Worm (Caenorhabditis elegans) whole organism, L4/young adult: Measurements from ENCODE around the gene B0244.15.
A peak's percentile ranks its signal among the peaks of the same experiment; 100 is the strongest.

Source experiments
- W03F9.2 ChIP-seq: fragments of 150-350 bp; optimal IDR thresholded peaks from 2 replicates; lab custom pipeline; 2014; ENCODE audit warnings: missing biosample characterization, missing genetic modification characterization
- dao-5 ChIP-seq: sonication (generic microtip); optimal IDR thresholded peaks from 2 replicates; lab custom pipeline; 2016; ENCODE audit warnings: missing genotype, missing genetic modification characterization, moderate library complexity, missing compliant biosample characterization
- him-1 ChIP-seq: sonication (generic microtip); optimal IDR thresholded peaks from 2 replicates; lab custom pipeline; 2016; ENCODE audit warnings: missing genotype, missing genetic modification reagents, missing genetic modification characterization, missing compliant biosample characterization

The B0244.15 gene

DNA sequence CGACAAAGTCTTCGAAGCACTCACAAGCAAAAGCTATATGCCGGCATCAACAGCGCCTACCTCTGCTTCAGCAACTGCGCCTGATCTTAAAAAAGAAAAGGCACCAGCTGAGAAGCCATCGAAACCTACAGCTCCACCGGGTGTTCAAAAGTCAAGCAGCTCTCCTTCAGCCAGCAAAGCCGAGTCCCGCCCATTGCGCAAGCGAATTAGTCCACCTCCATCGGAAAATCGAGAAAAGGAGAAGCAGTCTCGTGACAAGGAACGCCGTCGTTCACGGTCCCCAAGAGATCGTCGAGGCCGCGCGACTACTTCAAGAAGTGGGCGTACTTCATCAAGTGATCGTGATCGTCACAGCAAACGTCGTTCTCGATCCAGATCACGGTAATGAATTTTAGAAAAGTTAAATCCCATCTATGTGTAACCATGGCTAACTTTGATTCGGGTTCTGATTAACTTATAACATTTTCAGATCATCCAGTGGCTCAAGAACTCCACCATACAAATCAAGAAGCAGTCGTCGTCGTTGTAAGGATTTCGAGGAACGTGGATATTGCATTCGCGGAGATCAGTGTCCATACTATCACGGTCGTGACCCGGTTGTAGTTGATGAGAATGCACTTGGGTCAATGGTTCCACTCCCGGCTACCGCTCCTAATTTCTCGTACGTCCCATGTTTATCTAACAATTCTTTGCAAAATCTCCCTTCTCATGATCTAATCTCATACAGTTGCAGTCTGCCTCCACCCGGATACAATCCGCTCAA, 31.1 kb upstream of the B0244.15 start:
- TF ChIP-seq dao-5 (no peak), W03F9.2 (no peak), him-1 (tag; lab: Kevin White, UChicago) (no peak)

DNA sequence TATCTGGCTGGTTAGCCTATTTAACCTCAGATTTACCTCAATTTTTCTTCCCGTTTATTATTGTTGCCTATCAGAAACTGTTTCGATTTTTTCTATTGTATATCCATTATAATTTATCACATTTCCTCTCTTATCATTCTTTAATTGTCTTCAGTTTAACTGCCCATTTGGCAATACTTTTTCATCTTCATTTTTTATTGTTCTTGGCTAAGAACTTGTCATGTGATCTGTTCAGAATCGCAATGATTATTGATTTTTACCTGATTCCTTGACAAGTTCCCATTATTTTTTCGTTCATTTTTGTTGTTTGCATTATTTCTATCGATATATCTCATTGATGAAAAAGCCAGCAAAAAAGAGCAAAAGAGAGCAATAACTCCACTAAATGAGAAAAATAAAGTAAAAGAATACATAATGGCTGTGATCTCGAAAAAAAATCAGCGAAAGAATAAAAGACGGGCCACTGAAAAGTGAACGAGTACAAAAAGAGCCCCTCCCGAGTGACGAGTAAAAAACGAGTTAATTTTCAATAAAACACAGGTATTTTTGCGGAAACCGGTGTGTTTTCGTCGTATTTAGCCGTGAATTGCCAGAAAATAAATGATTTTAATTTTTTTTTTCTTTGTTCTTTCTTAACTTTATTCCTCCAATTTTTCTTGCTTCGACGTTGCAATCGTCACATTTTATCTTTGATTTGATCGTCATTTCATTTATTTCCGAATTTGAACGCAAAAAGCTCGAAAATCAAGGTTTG, 28.8 kb upstream of the B0244.15 start, which contains the start of gene arf-1:
Gene arf-1 (plus strand): TSS at position 657 of the 754 bp plus-strand sequence.
- no peak for TF ChIP-seq him-1 (tag; lab: Kevin White, UChicago)
- TF ChIP-seq W03F9.2, result no peak
- no peak for TF ChIP-seq dao-5

DNA sequence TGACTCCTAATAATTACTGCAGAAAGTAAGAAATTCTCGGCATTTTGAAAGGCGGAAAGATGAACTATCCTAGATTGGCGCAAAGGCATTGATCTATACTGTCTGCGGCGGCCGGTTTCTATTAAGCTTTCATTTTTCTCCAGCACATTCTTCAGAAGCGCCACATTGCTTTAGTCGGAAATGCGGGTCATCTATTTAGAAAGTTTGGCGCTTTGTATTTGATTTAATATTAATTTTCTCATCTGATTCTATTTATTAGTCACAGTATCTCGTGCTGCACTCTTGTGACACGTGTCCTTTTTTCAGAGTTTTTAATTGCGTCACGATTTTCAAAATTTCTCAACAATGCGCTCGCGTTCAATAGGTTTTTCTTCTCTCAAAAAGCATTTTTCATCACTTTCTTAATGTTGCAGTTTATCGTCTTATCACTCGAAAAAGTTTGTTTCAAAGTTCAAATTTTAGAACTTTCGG, 28.2 kb upstream of the B0244.15 start:
- no peak for TF ChIP-seq him-1 (tag; lab: Kevin White, UChicago)
- no peak for TF ChIP-seq W03F9.2
- no peak for TF ChIP-seq dao-5

DNA sequence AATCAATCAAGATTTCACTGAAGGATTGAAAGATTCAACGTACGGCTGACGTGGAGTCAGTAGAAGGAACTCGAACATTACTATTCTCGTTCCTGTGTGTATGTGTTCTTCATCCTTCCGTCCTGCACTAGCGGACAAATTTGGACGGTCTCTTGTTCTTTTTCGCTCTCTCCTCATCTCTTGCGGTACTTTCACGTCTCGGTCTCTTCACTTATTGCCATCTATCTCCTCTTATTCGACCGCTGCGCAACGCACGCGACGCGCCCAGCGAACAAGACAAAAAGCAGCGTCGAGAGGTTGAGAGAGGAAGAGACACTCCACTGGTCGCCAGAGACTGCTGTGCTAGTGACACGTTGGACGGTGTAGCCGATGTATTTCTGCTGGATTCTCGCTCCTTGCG, 27.7 kb upstream of the B0244.15 start:
- TF ChIP-seq W03F9.2 (peak; percentile 1), dao-5 (no peak), him-1 (tag; lab: Kevin White, UChicago) (peak; percentile 25)

DNA sequence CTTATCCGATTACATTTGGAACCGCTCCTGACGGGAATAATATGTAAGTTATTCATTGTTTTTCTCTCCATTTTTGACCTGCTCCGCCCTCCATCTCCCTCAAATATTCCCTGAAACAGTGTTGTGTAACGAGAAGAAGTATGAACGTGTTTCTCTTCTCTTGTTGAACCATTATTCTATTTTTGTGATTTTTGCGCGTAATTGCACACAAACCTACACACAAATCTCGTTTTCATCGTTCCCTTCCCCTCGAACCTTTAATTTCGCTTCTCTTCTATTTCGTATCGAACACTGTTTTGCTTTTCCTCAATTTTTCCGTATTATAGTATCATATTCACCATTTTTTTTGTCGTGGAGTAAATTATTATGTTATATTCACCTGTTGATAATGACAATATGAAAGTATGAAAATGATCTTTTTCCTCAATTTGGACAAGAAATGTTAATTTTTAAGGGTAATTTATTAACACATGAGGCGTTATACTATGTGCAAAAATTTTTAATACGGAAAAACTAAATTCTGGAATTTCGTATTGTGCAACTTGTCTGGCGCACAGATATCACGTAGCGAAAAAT, 25.9 kb upstream of the B0244.15 start:
- no peak for TF ChIP-seq W03F9.2
- no peak for TF ChIP-seq dao-5
- no peak for TF ChIP-seq him-1 (tag; lab: Kevin White, UChicago)

DNA sequence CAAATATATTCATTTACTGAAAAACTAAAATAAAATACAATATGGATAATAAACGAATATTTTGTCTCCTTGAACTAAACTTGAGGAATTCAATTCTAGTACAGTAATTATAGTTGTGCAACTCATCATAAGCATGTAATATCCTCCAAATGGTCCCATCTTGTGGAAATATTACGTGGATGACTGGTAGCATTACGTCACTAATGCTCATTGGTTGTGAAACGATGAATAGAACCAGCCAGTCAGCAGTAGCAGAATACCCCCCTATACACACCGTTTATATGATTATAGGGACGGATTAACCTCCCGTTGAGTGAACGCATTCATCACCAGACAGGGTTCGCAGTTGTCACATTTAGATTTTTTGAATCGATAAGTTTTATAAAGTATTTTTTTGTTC, 24.8 kb upstream of the B0244.15 start:
- TF ChIP-seq W03F9.2 (no peak), him-1 (tag; lab: Kevin White, UChicago) (no peak), dao-5 (no peak)

DNA sequence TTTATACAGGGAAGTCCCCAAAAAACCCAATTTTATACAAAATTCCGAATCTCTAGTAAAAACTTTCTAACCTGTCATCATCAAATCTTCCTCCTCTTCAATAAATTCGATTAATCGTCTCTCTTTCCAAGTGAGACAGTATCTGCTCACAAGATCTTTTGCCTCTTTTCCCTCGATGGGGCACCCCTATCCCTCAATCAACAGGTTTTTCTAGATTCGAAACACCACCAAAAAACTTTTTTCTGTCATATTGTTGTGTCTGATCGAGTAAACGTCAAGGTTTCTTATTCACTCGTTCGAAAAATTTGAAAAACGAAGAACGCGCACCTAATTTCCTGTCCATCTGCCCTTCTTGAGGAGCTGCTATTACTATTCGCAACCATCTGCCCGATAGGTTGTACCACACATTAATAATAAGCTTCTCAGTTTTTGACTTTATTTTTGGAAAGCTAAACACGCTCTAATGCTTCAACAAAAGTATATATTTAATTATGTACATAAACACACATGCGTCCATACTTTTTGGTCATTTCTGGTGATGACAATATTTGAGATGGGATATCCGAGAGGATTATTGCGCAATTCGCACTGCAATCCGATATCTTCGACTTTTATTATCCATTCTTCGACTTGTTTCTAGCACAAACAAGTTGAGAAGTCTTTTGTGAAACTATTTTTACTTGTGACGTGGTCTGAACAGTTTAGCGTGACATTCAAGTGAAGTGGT, 23.9 kb upstream of the B0244.15 start:
- TF ChIP-seq him-1 (tag; lab: Kevin White, UChicago), result no peak
- TF ChIP-seq W03F9.2, result no peak
- TF ChIP-seq dao-5, result no peak

DNA sequence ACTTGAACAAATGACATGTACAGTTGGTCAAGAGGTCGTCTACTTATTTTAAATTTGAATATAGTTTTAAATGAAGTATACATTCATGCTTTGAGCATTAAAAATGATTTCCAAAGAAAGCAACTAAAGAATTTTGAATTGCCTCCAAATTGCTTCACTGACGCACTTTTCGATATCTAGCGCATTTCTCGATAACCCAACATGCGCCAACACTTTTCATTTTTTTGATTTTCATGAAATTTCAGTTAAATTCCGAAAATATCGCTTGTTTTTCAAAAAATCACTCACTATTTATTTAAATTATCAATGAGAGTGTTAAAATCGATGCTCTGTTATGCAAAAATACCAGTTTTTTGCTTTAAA, 23.4 kb upstream of the B0244.15 start:
- TF ChIP-seq W03F9.2, result no peak
- TF ChIP-seq him-1 (tag; lab: Kevin White, UChicago), result no peak
- no peak for TF ChIP-seq dao-5

DNA sequence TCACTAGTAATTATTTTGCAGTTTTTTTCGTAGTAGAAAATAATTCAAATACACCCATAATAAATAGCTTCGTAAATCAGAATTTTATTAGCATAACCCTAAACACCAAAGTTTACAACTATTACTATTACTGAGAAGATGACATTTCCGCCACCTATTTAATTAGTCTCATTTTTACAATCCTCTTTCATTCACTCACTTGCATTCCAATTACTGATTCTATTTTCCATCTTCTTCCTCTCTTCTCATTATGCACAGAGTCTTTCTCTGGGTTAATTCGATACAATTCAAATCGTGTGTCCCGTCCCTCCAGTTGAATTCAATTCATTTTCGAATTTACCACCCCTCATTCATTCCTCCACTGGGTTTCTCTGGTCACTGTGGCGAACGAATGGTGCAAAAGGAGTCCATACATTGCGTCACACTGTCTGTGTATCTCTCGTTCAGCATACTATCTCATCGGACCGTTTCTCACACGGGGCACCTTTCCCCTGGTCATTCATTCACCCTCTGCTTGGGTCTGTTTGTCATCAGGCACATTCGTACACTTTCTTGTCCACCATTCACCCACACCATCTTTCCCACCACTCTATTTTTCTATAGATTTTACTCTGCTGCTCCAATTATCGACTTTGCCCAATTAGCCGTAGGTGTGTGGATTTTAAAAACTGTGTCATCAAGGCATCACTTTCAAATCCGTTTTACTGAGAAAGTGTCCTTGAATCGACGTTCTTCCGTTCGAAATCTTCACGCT, 22.7 kb upstream of the B0244.15 start:
- no peak for TF ChIP-seq him-1 (tag; lab: Kevin White, UChicago)
- TF ChIP-seq W03F9.2, result no peak
- TF ChIP-seq dao-5, result no peak

DNA sequence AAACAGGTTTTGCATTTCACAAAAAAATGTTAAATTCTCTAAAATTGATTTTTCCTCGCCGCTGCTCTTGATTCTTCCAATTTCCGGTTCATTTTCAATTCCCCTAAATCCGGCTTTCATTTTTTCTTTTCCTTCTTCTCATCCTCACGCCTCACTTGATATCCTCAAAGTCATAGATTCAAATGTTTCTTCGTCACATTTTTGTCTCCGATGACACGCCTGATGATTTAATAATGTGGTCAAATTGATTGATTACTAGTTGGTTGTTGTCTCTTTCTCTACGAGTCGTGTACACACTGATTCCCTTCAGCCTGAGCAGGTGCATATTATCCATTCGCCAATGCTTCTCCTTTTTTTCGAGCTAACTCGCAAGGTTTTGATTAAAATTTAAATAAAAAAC, 21.7 kb upstream of the B0244.15 start:
- no peak for TF ChIP-seq him-1 (tag; lab: Kevin White, UChicago)

DNA sequence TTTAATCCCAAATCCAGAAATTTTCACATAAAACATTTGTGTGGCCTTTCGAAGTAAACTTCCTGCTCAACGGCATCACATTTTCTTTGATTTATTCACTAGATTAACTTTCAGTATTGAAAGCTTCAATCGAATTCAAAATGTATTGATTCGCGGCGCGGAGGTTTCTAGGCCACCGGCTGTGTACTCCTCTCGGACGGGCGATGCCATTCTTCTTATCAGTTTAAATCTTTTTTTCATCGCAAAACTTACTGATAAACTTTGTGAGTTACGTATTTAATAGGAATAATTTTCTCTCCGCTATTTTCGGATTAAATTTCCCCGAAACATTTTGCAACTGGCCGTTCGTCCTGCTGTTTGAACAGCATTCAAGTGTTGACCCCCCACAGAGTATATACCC, 21.3 kb upstream of the B0244.15 start:
- TF ChIP-seq W03F9.2 (peak; percentile 76), him-1 (tag; lab: Kevin White, UChicago) (no peak), dao-5 (no peak)

DNA sequence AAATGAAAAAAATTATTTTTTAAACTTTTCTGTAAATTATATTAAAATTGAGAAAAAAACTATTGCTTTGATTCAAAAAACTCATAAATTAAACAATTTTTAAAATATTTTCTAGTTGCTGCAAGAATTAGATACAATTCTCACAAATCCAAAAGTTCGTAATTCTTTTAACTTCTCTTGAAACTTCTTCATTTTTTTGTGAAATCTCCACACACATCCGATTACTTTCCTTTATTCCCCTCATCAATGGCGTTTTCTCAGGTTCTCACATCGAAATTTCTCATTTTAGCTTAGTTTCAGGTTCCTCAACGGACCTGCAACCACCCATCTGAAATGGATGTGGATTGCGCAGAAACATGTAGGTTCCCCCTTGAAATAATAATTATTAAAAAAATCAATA, 20.6 kb upstream of the B0244.15 start, which contains the start of gene wrm-1:
Gene wrm-1 (plus strand): TSS at position 301 of the 400 bp plus-strand sequence.
- no peak for TF ChIP-seq him-1 (tag; lab: Kevin White, UChicago)
- TF ChIP-seq dao-5, result no peak
- no peak for TF ChIP-seq W03F9.2

DNA sequence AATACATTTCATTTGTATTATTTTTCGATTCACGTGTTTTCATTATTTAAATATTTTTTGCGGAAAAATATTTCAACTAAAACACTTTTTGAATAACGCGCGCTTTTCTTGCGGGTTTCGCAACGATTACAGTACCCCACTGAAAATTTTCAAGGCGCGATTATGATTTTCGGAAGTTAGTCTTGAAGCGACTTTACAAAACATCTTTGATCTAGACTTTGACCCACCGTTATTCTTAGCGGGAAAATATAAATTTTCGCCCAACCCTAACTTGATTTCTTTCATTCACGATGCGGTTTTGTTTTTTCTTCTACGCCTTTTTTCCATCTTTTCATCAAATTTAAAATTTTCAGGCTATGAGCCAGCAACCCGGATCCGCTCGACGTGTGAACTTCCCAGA, 15.4 kb upstream of the B0244.15 start, which contains the start of gene egg-1:
Gene egg-1 (plus strand): TSS at position 354 of the 400 bp plus-strand sequence.
- no peak for TF ChIP-seq dao-5
- TF ChIP-seq W03F9.2, result peak; percentile 39

DNA sequence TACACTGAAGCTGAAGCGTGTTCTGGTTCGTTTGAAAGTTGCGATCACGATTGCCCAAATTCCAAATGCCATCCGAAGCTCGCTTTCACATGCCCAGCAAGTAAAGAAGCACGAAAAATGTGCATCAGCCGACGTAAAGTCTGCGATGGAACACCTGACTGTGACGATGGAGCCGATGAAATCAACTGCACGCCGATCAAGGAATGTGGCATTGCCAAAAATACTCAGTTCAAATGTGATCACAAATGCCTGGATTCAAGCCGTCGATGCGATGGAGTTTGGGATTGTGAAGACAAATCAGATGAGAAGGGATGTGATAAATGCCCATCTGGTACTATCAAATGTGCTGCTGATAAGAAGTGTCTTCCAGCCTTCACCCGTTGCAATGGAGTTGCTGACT, 13.8 kb upstream of the B0244.15 start:
- TF ChIP-seq dao-5 (no peak), W03F9.2 (no peak), him-1 (tag; lab: Kevin White, UChicago) (no peak)
